Worm (Caenorhabditis elegans): ENCODE results near the gene fbxb-35.

fbxb-35 gene

ce11 chrII:2028712-2029111 lies 22.8 kb upstream of the fbxb-35 start, which contains the start of gene bath-1:
Gene bath-1, minus strand, starts transcription at chrII:2028812.
- TF ChIP-seq lin-14 (GFP tag; optimal IDR thresholded peaks at IDR 0.05) (no peak), nhr-19 (GFP tag; conservative IDR thresholded peaks at IDR 0.05) (no peak), pqm-1 (tag; optimal IDR thresholded peaks at IDR 0.05) (no peak), ets-5 (GFP tag; IDR thresholded peaks at IDR 0.05) (no peak), dpl-1 (GFP tag; optimal IDR thresholded peaks at IDR 0.05) (no peak), skn-1 (tag; optimal IDR thresholded peaks at IDR 0.05) (no peak), ces-1 (GFP tag; optimal IDR thresholded peaks at IDR 0.05) (no peak), grh-1 (GFP tag; IDR thresholded peaks at IDR 0.05) (no peak), nhr-11 (tag; optimal IDR thresholded peaks at IDR 0.05) (no peak), unc-130 (tag; optimal IDR thresholded peaks at IDR 0.05) (no peak), C34B4.2 (tag; optimal IDR thresholded peaks at IDR 0.05) (no peak), aly-2 (tag; optimal IDR thresholded peaks at IDR 0.05) (no peak), lin-15B (tag; optimal IDR thresholded peaks at IDR 0.05) (no peak), ceh-8 (GFP tag; optimal IDR thresholded peaks at IDR 0.05) (no peak), lsy-2 (tag; optimal IDR thresholded peaks at IDR 0.05) (no peak), ztf-4 (tag; optimal IDR thresholded peaks at IDR 0.05) (no peak), vab-15 (tag; optimal IDR thresholded peaks at IDR 0.05) (no peak)

- TF ChIP-seq ama-1 (optimal IDR thresholded peaks at IDR 0.05) (no peak), C16A3.4 (tag; optimal IDR thresholded peaks at IDR 0.05) (no peak), unc-86 (tag; optimal IDR thresholded peaks at IDR 0.05) (no peak), mep-1 (tag; optimal IDR thresholded peaks at IDR 0.05) (no peak)
Measured at ce11 chrII:2030367-2030766, 21.1 kb upstream of the fbxb-35 start, which contains the start of gene bath-3. Gene bath-3, minus strand, starts transcription at chrII:2030467.

- TF ChIP-seq fos-1 (tag; optimal IDR thresholded peaks at IDR 0.05) (no peak), lin-39 (tag; optimal IDR thresholded peaks at IDR 0.05) (no peak)
Measured at ce11 chrII:2031852-2032251, 19.6 kb upstream of the fbxb-35 start, which contains the start of gene bath-5. Gene bath-5, minus strand, starts transcription at chrII:2031952.

- TF ChIP-seq dpl-1 (GFP tag; optimal IDR thresholded peaks at IDR 0.05) = peak; percentile 51 to 77 (median 75)
- TF ChIP-seq lin-35 (GFP tag; optimal IDR thresholded peaks at IDR 0.05) = peak; percentile 60 to 90
- peak in 1 of 2 experiments; percentile 20 for TF ChIP-seq lsy-2 (tag; optimal IDR thresholded peaks at IDR 0.05)
- TF ChIP-seq efl-1 (optimal IDR thresholded peaks at IDR 0.05) = peak; percentile 33 to 90
- peak; percentile 81 to 98 for TF ChIP-seq efl-1 (GFP tag; optimal IDR thresholded peaks at IDR 0.05 in 1 of 2)
Measured at ce11 chrII:2032282-2032681, 19.2 kb upstream of the fbxb-35 start, which contains the start of gene btb-4. Gene btb-4, plus strand, starts transcription at chrII:2032316.

- TF ChIP-seq lir-3 (tag; optimal IDR thresholded peaks at IDR 0.05; ENCODE audit: poor library complexity) = no peak
- TF ChIP-seq aly-2 (tag; optimal IDR thresholded peaks at IDR 0.05) = no peak
- TF ChIP-seq unc-98 (GFP tag; IDR thresholded peaks at IDR 0.05) = no peak
- no peak for TF ChIP-seq tlp-1 (tag; optimal IDR thresholded peaks at IDR 0.05)
- no peak for TF ChIP-seq pag-3 (tag; optimal IDR thresholded peaks at IDR 0.05; ENCODE audit: borderline replicate concordance, insufficient read depth)
- no peak for TF ChIP-seq dsc-1 (tag; optimal IDR thresholded peaks at IDR 0.05)
- no peak for TF ChIP-seq aha-1 (tag; optimal IDR thresholded peaks at IDR 0.05)
- no peak for TF ChIP-seq lin-13 (GFP tag; optimal IDR thresholded peaks at IDR 0.05)
- no peak for TF ChIP-seq nhr-84 (tag; optimal IDR thresholded peaks at IDR 0.05)
- no peak for TF ChIP-seq jun-1 (tag; optimal IDR thresholded peaks at IDR 0.05)
- TF ChIP-seq hlh-4 (tag; optimal IDR thresholded peaks at IDR 0.05) = no peak
- no peak for TF ChIP-seq Y116A8C.19 (tag; optimal IDR thresholded peaks at IDR 0.05; ENCODE audit: borderline replicate concordance)
- TF ChIP-seq fkh-10 (GFP tag; optimal IDR thresholded peaks at IDR 0.05) = no peak
- TF ChIP-seq nhr-85 (tag) = no peak
- no peak for TF ChIP-seq isw-1 (GFP tag; IDR thresholded peaks at IDR 0.05)
- TF ChIP-seq swsn-7 (tag; optimal IDR thresholded peaks at IDR 0.05) = no peak
- no peak for TF ChIP-seq pqm-1 (tag; optimal IDR thresholded peaks at IDR 0.05)
- TF ChIP-seq lin-39 (tag; optimal IDR thresholded peaks at IDR 0.05) = no peak
Measured at ce11 chrII:2033286-2033685, 18.2 kb upstream of the fbxb-35 start, which contains the start of gene F59H6.14. Gene F59H6.14, plus strand, starts transcription at chrII:2033586.

Measured in whole organism, L1 larva.